Fruit fly (Drosophila melanogaster): ENCODE measurements around the gene Abl.
A peak's percentile ranks its signal among the peaks of the same experiment; 100 is the strongest.

Abl gene

DNA sequence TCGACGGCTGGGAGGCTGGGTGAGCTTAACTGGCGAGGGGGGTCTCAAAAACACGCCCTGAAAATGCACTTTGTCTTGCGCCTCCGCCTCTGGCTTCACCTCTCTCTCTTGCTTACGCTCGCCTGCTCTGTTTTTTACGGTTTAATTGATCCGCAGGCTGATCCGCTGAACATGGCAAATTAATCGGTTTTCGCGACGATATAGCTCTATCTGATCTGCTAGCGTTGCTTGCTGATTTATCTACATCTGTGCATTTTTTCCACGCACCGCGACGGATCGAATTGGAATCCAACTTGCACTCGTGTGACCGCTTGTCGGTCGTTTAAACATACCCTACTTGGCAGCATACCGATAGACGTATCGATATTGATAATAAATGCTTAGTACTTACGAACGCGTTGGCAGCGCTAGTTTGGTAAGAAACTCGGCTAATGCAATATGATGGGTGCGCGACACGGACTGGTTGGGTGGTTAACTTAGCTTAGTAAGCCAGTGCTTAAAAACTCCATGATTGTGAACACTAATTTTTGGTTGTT lies at the start of gene Abl:
TSS of gene Abl (minus strand) at position 305 of the 536 bp plus-strand sequence.
- peak; percentile 66 for TF ChIP-seq ovo (GFP tag; optimal IDR thresholded peaks at IDR 0.05)
- TF ChIP-seq CG7045 (GFP tag; optimal IDR thresholded peaks at IDR 0.05), result peak; percentile 32
- peak; percentile 22 for TF ChIP-seq CG11617 (GFP tag; optimal IDR thresholded peaks at IDR 0.05)
- TF ChIP-seq cic (GFP tag; optimal IDR thresholded peaks at IDR 0.05), result peak; percentile 54
- peak; percentile 87 for TF ChIP-seq bab1 (GFP tag; optimal IDR thresholded peaks at IDR 0.05)
- peak; percentile 67 for TF ChIP-seq CG14711 (tag; optimal IDR thresholded peaks at IDR 0.05)
- peak; percentile 76 for TF ChIP-seq pad (GFP tag; optimal IDR thresholded peaks at IDR 0.05)
- peak; percentile 76 for TF ChIP-seq CG12768 (GFP tag; optimal IDR thresholded peaks at IDR 0.05)
- peak; percentile 74 for TF ChIP-seq Hr96 (GFP tag; optimal IDR thresholded peaks at IDR 0.05)
- peak; percentile 71 for TF ChIP-seq Clk (GFP tag; optimal IDR thresholded peaks at IDR 0.05)
- peak; percentile 64 for TF ChIP-seq tj (GFP tag; optimal IDR thresholded peaks at IDR 0.05)
- peak; percentile 91 for TF ChIP-seq Crg-1 (GFP tag; optimal IDR thresholded peaks at IDR 0.05)
- TF ChIP-seq CG1620 (GFP tag; optimal IDR thresholded peaks at IDR 0.05), result peak; percentile 85
- no peak for TF ChIP-seq CG5204 (GFP tag; optimal IDR thresholded peaks at IDR 0.05)
- no peak for TF ChIP-seq kay (GFP tag; ENCODE audit: borderline replicate concordance)
- peak; percentile 40 for TF ChIP-seq CG33017 (tag; optimal IDR thresholded peaks at IDR 0.05)
- TF ChIP-seq CG7101 (tag; optimal IDR thresholded peaks at IDR 0.05), result peak; percentile 75
- peak; percentile 58 for TF ChIP-seq toe (GFP tag; optimal IDR thresholded peaks at IDR 0.05)
- no peak for TF ChIP-seq cnc (optimal IDR thresholded peaks at IDR 0.05)
- TF ChIP-seq Mnt (GFP tag; optimal IDR thresholded peaks at IDR 0.05), result peak; percentile 56

DNA sequence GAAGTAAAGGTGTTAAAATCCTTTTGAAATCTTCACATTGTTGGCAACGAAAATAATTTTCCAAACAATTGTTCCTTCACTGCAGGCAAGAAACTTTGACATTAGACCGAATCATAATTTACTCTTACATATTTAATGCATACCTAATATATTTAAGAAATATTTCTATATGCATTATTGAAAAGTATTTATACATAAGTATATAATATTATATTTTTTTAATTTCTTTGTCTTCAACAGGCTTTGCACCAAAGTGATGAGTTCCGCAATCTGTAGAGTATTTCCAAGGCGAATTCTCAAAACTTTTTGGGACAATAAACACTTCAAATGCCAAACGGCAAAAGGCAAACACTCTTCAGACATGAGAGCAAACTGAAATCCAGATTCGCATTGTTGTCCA lies 49.4 kb upstream of the Abl start:
- TF ChIP-seq CG14711 (tag; optimal IDR thresholded peaks at IDR 0.05) (peak; percentile 8), Clk (GFP tag; optimal IDR thresholded peaks at IDR 0.05) (no peak), Hr96 (GFP tag; optimal IDR thresholded peaks at IDR 0.05) (no peak), kay (GFP tag; ENCODE audit: borderline replicate concordance) (peak; percentile 28), CG7101 (tag; optimal IDR thresholded peaks at IDR 0.05) (no peak)

DNA sequence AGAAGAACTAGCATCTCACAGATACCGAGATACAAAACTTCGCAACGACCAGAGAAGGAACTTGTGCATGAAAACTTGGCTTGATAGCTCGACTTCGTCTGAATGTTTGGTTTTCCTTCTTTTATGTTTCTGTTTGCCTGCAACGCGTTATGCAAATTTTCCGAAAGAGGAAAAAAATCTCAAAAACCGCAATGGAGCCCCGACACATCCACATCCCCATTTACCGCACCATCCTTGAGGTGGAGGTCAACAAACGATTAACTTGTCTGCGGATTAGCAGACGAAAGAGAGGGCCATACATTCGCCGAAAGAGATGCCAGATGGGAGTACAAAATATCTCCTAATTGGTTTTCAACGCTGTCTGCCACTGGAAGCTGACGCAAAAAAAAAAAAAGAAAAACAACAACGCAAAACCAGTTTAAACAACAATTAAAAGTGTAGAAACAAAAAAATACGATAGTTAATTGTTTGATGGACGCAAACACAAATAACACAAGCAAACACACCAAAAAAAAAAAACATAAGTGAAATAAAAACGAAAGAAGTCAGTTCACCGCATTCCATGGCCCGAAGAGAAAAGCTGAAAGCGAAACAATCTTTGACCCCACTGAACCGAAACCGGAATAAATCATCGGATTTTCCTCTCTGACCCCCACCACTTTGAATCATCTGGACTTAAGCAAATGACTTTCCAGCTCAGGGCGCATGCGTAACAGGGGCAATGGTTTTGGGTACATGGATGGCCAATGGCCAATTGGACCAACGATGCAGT lies 47.6 kb upstream of the Abl start:
- TF ChIP-seq CG7101 (tag; optimal IDR thresholded peaks at IDR 0.05), result no peak
- TF ChIP-seq CG7045 (GFP tag; optimal IDR thresholded peaks at IDR 0.05), result no peak
- no peak for TF ChIP-seq CG5204 (GFP tag; optimal IDR thresholded peaks at IDR 0.05)
- no peak for TF ChIP-seq cic (GFP tag; optimal IDR thresholded peaks at IDR 0.05)
- no peak for TF ChIP-seq Clk (GFP tag; optimal IDR thresholded peaks at IDR 0.05)

DNA sequence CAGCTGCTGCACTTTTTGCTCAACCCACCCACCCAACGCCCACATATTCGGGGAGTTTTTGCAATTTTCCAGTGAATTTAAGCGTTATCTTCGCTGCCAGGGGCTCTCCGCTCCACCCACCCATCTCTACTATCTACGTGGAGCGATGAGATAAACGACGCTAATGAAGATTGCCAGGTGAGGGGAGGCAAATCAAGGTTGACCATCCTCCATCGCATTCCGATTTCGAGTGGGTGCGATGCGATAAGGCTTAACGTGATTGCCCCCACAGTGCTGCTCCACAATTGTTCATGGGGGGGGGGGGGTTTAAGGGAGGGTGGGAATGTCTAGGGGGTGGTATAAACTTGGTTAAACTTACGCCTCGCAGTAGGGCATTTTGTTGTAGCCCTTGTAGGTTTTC lies 46.2 kb upstream of the Abl start:
- TF ChIP-seq pad (GFP tag; optimal IDR thresholded peaks at IDR 0.05) (peak; percentile 95), CG7101 (tag; optimal IDR thresholded peaks at IDR 0.05) (no peak), cic (GFP tag; optimal IDR thresholded peaks at IDR 0.05) (peak; percentile 83)

DNA sequence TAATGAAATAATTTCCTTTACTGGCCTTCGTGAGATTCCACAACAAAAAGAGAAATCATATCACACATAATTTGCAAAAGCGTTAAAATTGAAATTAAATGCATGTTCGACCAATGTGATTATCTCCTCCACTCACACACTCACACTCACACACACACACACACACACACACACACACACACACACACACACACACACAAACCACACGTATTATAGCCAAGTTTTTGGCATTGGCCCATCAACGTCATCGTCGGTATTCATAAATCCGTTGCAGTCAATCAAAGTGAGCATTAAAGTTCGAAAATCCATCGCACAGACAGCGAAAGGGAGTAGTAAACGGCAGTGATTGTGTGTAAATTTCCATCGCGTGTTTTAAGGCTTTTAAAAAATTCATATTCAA lies 42.4 kb upstream of the Abl start:
- TF ChIP-seq kay (GFP tag; ENCODE audit: borderline replicate concordance) (no peak), pad (GFP tag; optimal IDR thresholded peaks at IDR 0.05) (no peak), bab1 (GFP tag; optimal IDR thresholded peaks at IDR 0.05) (no peak), CG33017 (tag; optimal IDR thresholded peaks at IDR 0.05) (no peak), CG7045 (GFP tag; optimal IDR thresholded peaks at IDR 0.05) (no peak), Mnt (GFP tag; optimal IDR thresholded peaks at IDR 0.05) (no peak), ovo (GFP tag; optimal IDR thresholded peaks at IDR 0.05) (no peak), Clk (GFP tag; optimal IDR thresholded peaks at IDR 0.05) (no peak), CG7101 (tag; optimal IDR thresholded peaks at IDR 0.05) (no peak), cic (GFP tag; optimal IDR thresholded peaks at IDR 0.05) (no peak), Crg-1 (GFP tag; optimal IDR thresholded peaks at IDR 0.05) (no peak)

DNA sequence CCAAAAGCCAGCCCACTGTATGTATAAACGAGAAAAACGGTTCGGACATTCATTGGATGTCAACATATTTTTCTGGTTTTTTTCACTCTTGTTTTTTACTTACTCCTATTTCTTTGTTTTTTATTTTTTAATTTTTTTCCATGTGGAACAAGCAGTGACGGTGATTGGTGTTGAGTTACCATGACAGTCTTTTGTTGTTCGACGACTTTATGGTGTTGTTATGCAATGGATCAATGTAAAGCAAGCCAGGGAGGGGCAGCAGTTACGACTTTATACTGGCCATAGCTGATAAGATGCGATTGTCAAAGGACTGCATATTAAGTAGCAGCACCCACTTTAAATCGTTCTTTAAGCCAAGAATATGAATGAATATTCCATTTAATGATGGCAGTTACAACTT lies 41.8 kb upstream of the Abl start:
- peak; percentile 15 for TF ChIP-seq kay (GFP tag; ENCODE audit: borderline replicate concordance)
- TF ChIP-seq Clk (GFP tag; optimal IDR thresholded peaks at IDR 0.05), result no peak

DNA sequence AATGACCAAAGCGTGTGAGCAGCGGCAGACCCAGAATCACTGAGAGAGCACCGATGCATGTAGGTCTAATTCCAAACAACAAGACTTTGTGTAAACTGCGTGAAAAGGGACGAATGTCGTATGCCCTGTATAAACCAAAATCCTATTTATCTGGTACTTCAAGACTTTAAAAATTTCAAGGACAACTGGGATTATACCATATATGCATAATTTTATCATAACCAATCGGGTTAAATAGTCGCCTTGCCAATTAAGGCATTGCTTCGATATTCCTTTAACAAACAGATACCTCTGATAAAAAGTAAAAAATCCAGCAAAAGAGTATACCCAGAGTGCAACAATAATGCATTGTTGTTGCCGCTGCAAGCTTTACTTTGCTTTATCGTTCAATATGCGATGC lies 35.3 kb upstream of the Abl start:
- TF ChIP-seq toe (GFP tag; optimal IDR thresholded peaks at IDR 0.05) (no peak), CG1620 (GFP tag; optimal IDR thresholded peaks at IDR 0.05) (no peak), Hr96 (GFP tag; optimal IDR thresholded peaks at IDR 0.05) (no peak), CG7101 (tag; optimal IDR thresholded peaks at IDR 0.05) (no peak), pad (GFP tag; optimal IDR thresholded peaks at IDR 0.05) (no peak), bab1 (GFP tag; optimal IDR thresholded peaks at IDR 0.05) (no peak), kay (GFP tag; ENCODE audit: borderline replicate concordance) (no peak), Crg-1 (GFP tag; optimal IDR thresholded peaks at IDR 0.05) (no peak), ovo (GFP tag; optimal IDR thresholded peaks at IDR 0.05) (no peak), CG7045 (GFP tag; optimal IDR thresholded peaks at IDR 0.05) (no peak), CG11617 (GFP tag; optimal IDR thresholded peaks at IDR 0.05) (no peak), CG14711 (tag; optimal IDR thresholded peaks at IDR 0.05) (no peak), tj (GFP tag; optimal IDR thresholded peaks at IDR 0.05) (no peak), Clk (GFP tag; optimal IDR thresholded peaks at IDR 0.05) (no peak)
